Fruit fly (Drosophila melanogaster): ENCODE measurements around the gene CG33080.

CG33080 gene

DNA sequence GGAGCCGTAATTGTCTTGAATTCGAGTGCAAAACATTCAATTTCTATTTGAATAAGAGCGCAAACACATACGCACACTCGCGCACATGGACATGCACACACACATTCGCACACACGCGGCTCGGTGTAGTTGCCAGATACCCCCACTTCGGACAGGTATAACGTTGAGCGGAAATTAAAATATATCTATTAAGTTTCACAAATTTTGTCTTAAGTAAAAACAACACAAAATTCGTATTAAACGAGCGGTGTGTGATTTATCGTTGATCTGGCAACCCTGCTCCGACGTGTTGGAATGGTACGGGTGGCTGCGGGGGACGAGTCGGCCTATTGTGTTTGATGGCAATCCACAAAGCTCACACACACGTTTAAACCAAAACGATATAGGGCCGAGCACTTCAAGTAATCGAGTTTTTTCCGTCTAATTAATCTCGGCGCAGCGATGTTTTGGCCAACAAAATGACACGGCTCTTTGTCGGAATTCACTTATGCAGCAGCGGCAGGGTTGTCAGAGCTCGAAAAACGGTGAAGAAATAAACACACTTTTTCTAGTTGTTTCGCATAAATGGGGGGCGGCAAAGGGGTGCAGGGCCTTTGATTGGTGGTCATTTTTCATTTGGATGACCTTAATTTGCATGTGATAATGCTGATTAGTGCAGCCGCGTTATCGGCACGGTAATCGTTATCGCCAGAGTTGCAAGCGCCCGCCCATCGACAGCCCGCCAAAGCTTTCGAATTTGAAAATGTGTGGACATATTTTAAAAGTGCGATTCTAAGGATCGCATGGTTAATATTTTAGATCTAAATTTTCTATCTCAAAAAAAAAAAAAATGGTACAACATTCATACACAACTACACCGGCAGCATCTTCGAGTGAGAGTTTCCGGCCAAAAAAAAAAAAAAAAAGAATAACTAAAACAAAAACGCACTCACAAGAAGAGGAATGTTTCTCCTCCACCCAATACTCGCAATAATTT, 28.6 kb upstream of the CG33080 start (continued):
- TF ChIP-seq crp (GFP tag; optimal IDR thresholded peaks at IDR 0.05) (no peak), CG14965 (GFP tag; optimal IDR thresholded peaks at IDR 0.05; ENCODE audit: borderline replicate concordance) (no peak), YL-1 (GFP tag; optimal IDR thresholded peaks at IDR 0.05) (peak; percentile 36), CG34376 (GFP tag; optimal IDR thresholded peaks at IDR 0.05) (peak; percentile 55), CG3995 (GFP tag; optimal IDR thresholded peaks at IDR 0.05) (peak; percentile 7), Xrp1 (GFP tag; IDR thresholded peaks at IDR 0.05) (peak; percentile 82), CG10147 (GFP tag; optimal IDR thresholded peaks at IDR 0.05) (no peak), CG13775 (GFP tag; optimal IDR thresholded peaks at IDR 0.05) (peak; percentile 64), CG4730 (GFP tag; IDR thresholded peaks at IDR 0.05) (peak; percentile 60), CG12391 (tag; optimal IDR thresholded peaks at IDR 0.05) (peak; percentile 71), sens-2 (GFP tag; IDR thresholded peaks at IDR 0.05) (peak; percentile 79), cas (GFP tag; IDR thresholded peaks at IDR 0.05) (0 out of 2 replicates have a peak, but pooled peaks have one; percentile 58), CG4820 (GFP tag; optimal IDR thresholded peaks at IDR 0.05) (peak; percentile 31), CG2202 (tag; optimal IDR thresholded peaks at IDR 0.05) (peak; percentile 37), wek (GFP tag; optimal IDR thresholded peaks at IDR 0.05) (peak; percentile 40), ATbp (GFP tag; optimal IDR thresholded peaks at IDR 0.05) (peak; percentile 71), sens (GFP tag) (peak; percentile 86), CG1647 (GFP tag; optimal IDR thresholded peaks at IDR 0.05) (peak; percentile 18), dan (GFP tag; IDR thresholded peaks at IDR 0.05) (no peak), sd (tag; optimal IDR thresholded peaks at IDR 0.05) (peak; percentile 64), chm (GFP tag; IDR thresholded peaks at IDR 0.05) (peak; percentile 85), Rx (GFP tag; IDR thresholded peaks at IDR 0.05) (peak; percentile 74), Sry-δ (GFP tag; optimal IDR thresholded peaks at IDR 0.05) (peak; percentile 35), grau (tag; optimal IDR thresholded peaks at IDR 0.05) (peak; percentile 71), CG17186 (GFP tag; optimal IDR thresholded peaks at IDR 0.05) (peak; percentile 45), CG16813 (GFP tag; IDR thresholded peaks at IDR 0.05; ENCODE audit: partially characterized antibody) (no peak), CG12659 (GFP tag; optimal IDR thresholded peaks at IDR 0.05) (peak; percentile 80), CG6175 (GFP tag; IDR thresholded peaks at IDR 0.05) (peak; percentile 60; the same call in 1 of the 3 replicates), CG31224 (GFP tag; IDR thresholded peaks at IDR 0.05) (peak; percentile 56), fd3F (GFP tag; optimal IDR thresholded peaks at IDR 0.05) (peak; percentile 48), CG2199 (GFP tag; IDR thresholded peaks at IDR 0.05) (no peak), CG11696 (GFP tag; IDR thresholded peaks at IDR 0.05) (peak; percentile 71), NK7.1 (GFP tag; optimal IDR thresholded peaks at IDR 0.05) (no peak), hkb (optimal IDR thresholded peaks at IDR 0.05) (no peak), hkb (GFP tag; IDR thresholded peaks at IDR 0.05) (peak; percentile 80), Camta (GFP tag; optimal IDR thresholded peaks at IDR 0.05) (peak; percentile 39), CG18011 (GFP tag; optimal IDR thresholded peaks at IDR 0.05) (peak; percentile 35), Poxn (GFP tag; IDR thresholded peaks at IDR 0.05) (no peak), zfh2 (GFP tag; optimal IDR thresholded peaks at IDR 0.05) (peak; percentile 64), CG17912 (GFP tag; optimal IDR thresholded peaks at IDR 0.05) (peak; percentile 26), crol (GFP tag; IDR thresholded peaks at IDR 0.05) (peak; percentile 87), MTF-1 (GFP tag; optimal IDR thresholded peaks at IDR 0.05; ENCODE audit: borderline replicate concordance) (peak; percentile 22), ci (GFP tag; IDR thresholded peaks at IDR 0.05) (peak; percentile 91), Dbx (GFP tag; IDR thresholded peaks at IDR 0.05) (peak; percentile 59; the same call in 1 of the 3 replicates), CG10543 (GFP tag; optimal IDR thresholded peaks at IDR 0.05) (peak; percentile 79), hb (GFP tag; IDR thresholded peaks at IDR 0.05; ENCODE audit: partially characterized antibody) (no peak), bcd (GFP tag; optimal IDR thresholded peaks at IDR 0.05) (peak; percentile 76), Mes4 (GFP tag; optimal IDR thresholded peaks at IDR 0.05) (no peak)

Data from whole organism, embryonic.